Worm (Caenorhabditis elegans): ENCODE results near the gene ooc-3.

- TF ChIP-seq snpc-4 (tag; optimal IDR thresholded peaks at IDR 0.05) (no peak), unc-62 (GFP tag; optimal IDR thresholded peaks at IDR 0.05) (no peak)
Observed at ce11 chrII:11485200-11485599, 9.9 kb downstream of the ooc-3 start, which contains the start of gene twk-5.

All from whole organism, L1 larva.